Fruit fly (Drosophila melanogaster) whole organism, adult: ENCODE results near the gene CG45676.

Source experiments
- CG11617 ChIP-seq: fragments of 200-800 bp; sonication (Bioruptor generic); optimal IDR thresholded peaks from 2 replicates; lab custom pipeline; 2017; ENCODE audit warnings: mild to moderate bottlenecking, missing biosample characterization, missing genetic modification reagents, missing genetic modification characterization
- CG12768 ChIP-seq: fragments of 200-800 bp; sonication (Bioruptor generic); optimal IDR thresholded peaks from 2 replicates; lab custom pipeline; 2017; ENCODE audit warnings: missing biosample characterization, missing genetic modification characterization, mild to moderate bottlenecking, moderate library complexity, missing genetic modification reagents
- CG14711 ChIP-seq: fragments of 200-800 bp; sonication (Bioruptor generic); optimal IDR thresholded peaks from 2 replicates; lab custom pipeline; 2018; ENCODE audit warnings: missing biosample characterization, mild to moderate bottlenecking, missing genetic modification characterization, moderate library complexity
- CG1620 ChIP-seq: fragments of 200-800 bp; sonication (Bioruptor generic); optimal IDR thresholded peaks from 2 replicates; lab custom pipeline; 2016; ENCODE audit warnings: missing biosample characterization, missing genetic modification characterization
- CG33017 ChIP-seq: fragments of 200-800 bp; sonication (Bioruptor generic); optimal IDR thresholded peaks from 2 replicates; lab custom pipeline; 2018; ENCODE audit warnings: missing biosample characterization, mild to moderate bottlenecking, missing genetic modification characterization, moderate library complexity
- CG5204 ChIP-seq: fragments of 200-800 bp; sonication (Bioruptor generic); optimal IDR thresholded peaks from 2 replicates; lab custom pipeline; 2016; ENCODE audit warnings: missing biosample characterization, missing genetic modification characterization
- CG7045 ChIP-seq: fragments of 200-800 bp; sonication (Bioruptor generic); optimal IDR thresholded peaks from 2 replicates; lab custom pipeline; 2017; ENCODE audit warnings: missing biosample characterization, mild to moderate bottlenecking, missing genetic modification characterization
- CG7101 ChIP-seq: fragments of 200-800 bp; sonication (Bioruptor generic); optimal IDR thresholded peaks from 2 replicates; lab custom pipeline; 2018; ENCODE audit warnings: missing biosample characterization, mild to moderate bottlenecking, missing genetic modification characterization, moderate library complexity
- Clk ChIP-seq: fragments of 200-800 bp; sonication (Bioruptor generic); optimal IDR thresholded peaks from 2 replicates; lab custom pipeline; 2017; ENCODE audit warnings: missing biosample characterization, missing genetic modification characterization
- Crg-1 ChIP-seq: fragments of 200-800 bp; sonication (Bioruptor generic); optimal IDR thresholded peaks from 2 replicates; lab custom pipeline; 2016; ENCODE audit warnings: missing biosample characterization, missing genetic modification characterization
- Hr96 ChIP-seq: fragments of 200-800 bp; sonication (Bioruptor generic); optimal IDR thresholded peaks from 2 replicates; lab custom pipeline; 2016; ENCODE audit warnings: missing biosample characterization, missing genetic modification characterization
- Mnt ChIP-seq: fragments of 200-800 bp; sonication (Bioruptor generic); optimal IDR thresholded peaks from 2 replicates; lab custom pipeline; 2016; ENCODE audit warnings: missing biosample characterization, mild to moderate bottlenecking, missing genetic modification characterization
- bab1 ChIP-seq: fragments of 200-800 bp; sonication (Bioruptor generic); optimal IDR thresholded peaks from 3 replicates; lab custom pipeline; 2019; ENCODE audit warnings: missing biosample characterization, mild to moderate bottlenecking, missing genetic modification characterization, moderate library complexity
- cic ChIP-seq: fragments of 200-800 bp; sonication (Bioruptor generic); optimal IDR thresholded peaks from 2 replicates; lab custom pipeline; 2017; ENCODE audit warnings: missing biosample characterization, mild to moderate bottlenecking, missing genetic modification characterization, moderate library complexity
- cnc ChIP-seq, 2 experiments: fragments of >200 bp; optimal IDR thresholded peaks; 2 replicates each; lab custom pipeline; 2017
- kay ChIP-seq: fragments of 200-800 bp; sonication (Bioruptor generic); peaks from one replicate; lab custom pipeline; 2016; ENCODE audit warnings: missing biosample characterization, missing genetic modification characterization, borderline replicate concordance
- ovo ChIP-seq: fragments of 200-800 bp; sonication (Bioruptor generic); optimal IDR thresholded peaks from 2 replicates; lab custom pipeline; 2016; ENCODE audit warnings: missing biosample characterization, missing genetic modification characterization
- pad ChIP-seq: fragments of 200-800 bp; sonication (Bioruptor generic); optimal IDR thresholded peaks from 3 replicates; lab custom pipeline; 2017; ENCODE audit warnings: missing biosample characterization, missing genetic modification characterization, mild to moderate bottlenecking, moderate library complexity, missing genetic modification reagents
- tj ChIP-seq: fragments of 200-800 bp; sonication (Bioruptor generic); optimal IDR thresholded peaks from 3 replicates; lab custom pipeline; 2017; ENCODE audit warnings: missing biosample characterization, mild to moderate bottlenecking, missing genetic modification characterization, moderate library complexity
- toe ChIP-seq: fragments of 200-800 bp; sonication (Bioruptor generic); optimal IDR thresholded peaks from 2 replicates; lab custom pipeline; 2016; ENCODE audit warnings: missing biosample characterization, missing genetic modification characterization

The CG45676 gene

dm6 chr3R:11458851-11459175, 40.1 kb downstream of the CG45676 start:
- TF ChIP-seq CG12768 (GFP tag; lab: Kevin White, UChicago) (no peak), kay (GFP tag; lab: Kevin White, UChicago) (no peak), CG7101 (tag; lab: Kevin White, UChicago) (no peak), Clk (GFP tag; lab: Kevin White, UChicago) (no peak), toe (no peak), CG5204 (no peak), CG33017 (no peak), CG14711 (tag; lab: Kevin White, UChicago) (no peak), Crg-1 (GFP tag; lab: Kevin White, UChicago) (no peak), CG1620 (no peak), CG11617 (GFP tag; lab: Kevin White, UChicago) (no peak), bab1 (GFP tag; lab: Kevin White, UChicago) (no peak), Hr96 (GFP tag; lab: Kevin White, UChicago) (no peak), cic (GFP tag; lab: Kevin White, UChicago) (no peak), cnc (optimal IDR thresholded peaks at IDR 0.05; lab: Kevin White, UChicago) (no peak), tj (GFP tag; lab: Kevin White, UChicago) (no peak)

- TF ChIP-seq CG1620 = no peak
- TF ChIP-seq Crg-1 (GFP tag; lab: Kevin White, UChicago) = no peak
- no peak for TF ChIP-seq cnc (optimal IDR thresholded peaks at IDR 0.05; lab: Kevin White, UChicago)
- no peak for TF ChIP-seq Clk (GFP tag; lab: Kevin White, UChicago)
- no peak for TF ChIP-seq pad
- peak; percentile 27 for TF ChIP-seq CG11617 (GFP tag; lab: Kevin White, UChicago)
- TF ChIP-seq CG7101 (tag; lab: Kevin White, UChicago) = no peak
- TF ChIP-seq tj (GFP tag; lab: Kevin White, UChicago) = no peak
- TF ChIP-seq Mnt (GFP tag; lab: Kevin White, UChicago) = no peak
- TF ChIP-seq Hr96 (GFP tag; lab: Kevin White, UChicago) = peak; percentile 14
- peak; percentile 14 for TF ChIP-seq kay (GFP tag; lab: Kevin White, UChicago)
- no peak for TF ChIP-seq CG14711 (tag; lab: Kevin White, UChicago)
- peak; percentile 65 for TF ChIP-seq cic (GFP tag; lab: Kevin White, UChicago)
- peak; percentile 28 for TF ChIP-seq CG12768 (GFP tag; lab: Kevin White, UChicago)
Observed at dm6 chr3R:11460502-11461358, 42.0 kb downstream of the CG45676 start, which contains the start of gene PGRP-LB. TSS of gene PGRP-LB (minus strand) at chr3R:11460552.

- TF ChIP-seq cic (GFP tag; lab: Kevin White, UChicago) = no peak
- TF ChIP-seq CG1620 = no peak
- no peak for TF ChIP-seq CG7045 (GFP tag; lab: Kevin White, UChicago)
- TF ChIP-seq pad = no peak
- TF ChIP-seq tj (GFP tag; lab: Kevin White, UChicago) = no peak
- no peak for TF ChIP-seq Mnt (GFP tag; lab: Kevin White, UChicago)
- no peak for TF ChIP-seq ovo (GFP tag; lab: Kevin White, UChicago)
- no peak for TF ChIP-seq Hr96 (GFP tag; lab: Kevin White, UChicago)
Observed at dm6 chr3R:11467812-11468211, 49.1 kb downstream of the CG45676 start.
